Fruit fly (Drosophila melanogaster): ENCODE data around the gene Slu7.

Slu7 gene

dm6 chr3R:29087926-29088487 lies 49.1 kb upstream of the Slu7 start (continued):
- TF ChIP-seq CG15336 (GFP tag; IDR thresholded peaks at IDR 0.05), result no peak
- TF ChIP-seq CG6163 (GFP tag; IDR thresholded peaks at IDR 0.05), result peak; percentile 77
- no peak for TF ChIP-seq OdsH (GFP tag; optimal IDR thresholded peaks at IDR 0.05)
- peak; percentile 16 to 63 for TF ChIP-seq ss (GFP tag; optimal IDR thresholded peaks at IDR 0.05)
- no peak for TF ChIP-seq dac (GFP tag; optimal IDR thresholded peaks at IDR 0.05)
- TF ChIP-seq CG7368 (GFP tag; optimal IDR thresholded peaks at IDR 0.05), result no peak
- TF ChIP-seq salr (GFP tag; optimal IDR thresholded peaks at IDR 0.05), result no peak
- no peak for TF ChIP-seq topi (GFP tag; optimal IDR thresholded peaks at IDR 0.05)
- TF ChIP-seq Gug (GFP tag; IDR thresholded peaks at IDR 0.05), result no peak
- TF ChIP-seq fkh (GFP tag; optimal IDR thresholded peaks at IDR 0.05), result no peak
- TF ChIP-seq Sox15 (GFP tag; optimal IDR thresholded peaks at IDR 0.05), result no peak

dm6 chr3R:29087302-29087782 lies 48.5 kb upstream of the Slu7 start:
- TF ChIP-seq Gug (GFP tag; IDR thresholded peaks at IDR 0.05) (no peak), CG6276 (GFP tag; optimal IDR thresholded peaks at IDR 0.05) (no peak), dac (GFP tag; optimal IDR thresholded peaks at IDR 0.05) (no peak), CG11762 (GFP tag; optimal IDR thresholded peaks at IDR 0.05; ENCODE audit: insufficient read depth) (no peak), Eip78C (GFP tag) (peak; percentile 35)

- TF ChIP-seq fkh (GFP tag; optimal IDR thresholded peaks at IDR 0.05) (peak; percentile 49), ss (GFP tag; optimal IDR thresholded peaks at IDR 0.05) (peak in 1 of 2 experiments; percentile 63), CG7368 (GFP tag; optimal IDR thresholded peaks at IDR 0.05) (no peak)
Observed at dm6 chr3R:29086896-29087295, 48.0 kb upstream of the Slu7 start.

dm6 chr3R:29083459-29084457 lies 44.9 kb upstream of the Slu7 start:
- TF ChIP-seq CG11294 (GFP tag; IDR thresholded peaks at IDR 0.05) (no peak), Lpt (GFP tag; optimal IDR thresholded peaks at IDR 0.05) (peak; percentile 9), Sox14 (GFP tag; optimal IDR thresholded peaks at IDR 0.05) (peak; percentile 37), fd85E (GFP tag; optimal IDR thresholded peaks at IDR 0.05) (no peak), CG16779 (tag; optimal IDR thresholded peaks at IDR 0.05) (no peak), esn (GFP tag; optimal IDR thresholded peaks at IDR 0.05) (peak; percentile 55), OdsH (GFP tag; optimal IDR thresholded peaks at IDR 0.05) (peak; percentile 40), Hr4 (GFP tag; optimal IDR thresholded peaks at IDR 0.05) (peak; percentile 24), CG11762 (GFP tag; optimal IDR thresholded peaks at IDR 0.05; ENCODE audit: insufficient read depth) (no peak), Hr38 (GFP tag; optimal IDR thresholded peaks at IDR 0.05) (no peak), Eip75B (GFP tag; optimal IDR thresholded peaks at IDR 0.05) (peak; percentile 3), CG10669 (GFP tag; optimal IDR thresholded peaks at IDR 0.05) (peak; percentile 47), cyc (GFP tag; optimal IDR thresholded peaks at IDR 0.05) (peak; percentile 12), CG9139 (GFP tag; optimal IDR thresholded peaks at IDR 0.05) (no peak), Met (GFP tag; optimal IDR thresholded peaks at IDR 0.05) (peak; percentile 8), CG6808 (GFP tag; optimal IDR thresholded peaks at IDR 0.05) (peak; percentile 33), CG8119 (GFP tag; IDR thresholded peaks at IDR 0.05) (no peak), achi (GFP tag; optimal IDR thresholded peaks at IDR 0.05) (peak; percentile 38), CG8632 (GFP tag; optimal IDR thresholded peaks at IDR 0.05) (peak; percentile 33), CG1621 (tag; optimal IDR thresholded peaks at IDR 0.05) (no peak), dsx (GFP tag; optimal IDR thresholded peaks at IDR 0.05; ENCODE audit: poor library complexity, severe bottlenecking) (no peak), fkh (GFP tag; optimal IDR thresholded peaks at IDR 0.05) (peak; percentile 88), ss (GFP tag; optimal IDR thresholded peaks at IDR 0.05) (peak in 1 of 2 experiments; percentile 7), CG3032 (tag; optimal IDR thresholded peaks at IDR 0.05) (peak; percentile 33), CG11902 (GFP tag; optimal IDR thresholded peaks at IDR 0.05) (no peak), topi (GFP tag; optimal IDR thresholded peaks at IDR 0.05) (peak; percentile 52), CG8319 (GFP tag; optimal IDR thresholded peaks at IDR 0.05) (peak; percentile 33), eg (GFP tag; IDR thresholded peaks at IDR 0.05) (peak; percentile 45; the same call in 1 of the 3 replicates), acj6 (GFP tag; optimal IDR thresholded peaks at IDR 0.05) (peak; percentile 46), Hr39 (GFP tag; optimal IDR thresholded peaks at IDR 0.05) (peak; percentile 58), CG6276 (GFP tag; optimal IDR thresholded peaks at IDR 0.05) (no peak), CG4318 (GFP tag; optimal IDR thresholded peaks at IDR 0.05) (no peak), vri (GFP tag; optimal IDR thresholded peaks at IDR 0.05) (peak; percentile 4)

Measured in whole organism, prepupa.